Worm (Caenorhabditis elegans) whole organism, midembryonic: ENCODE data around the gene twk-31.

Experiments
- cog-1 ChIP-seq: sonication (generic microtip); optimal IDR thresholded peaks from 2 replicates; lab custom pipeline; 2016; ENCODE audit warnings: missing genetic modification characterization, missing compliant biosample characterization
- klf-2 ChIP-seq: fragments of 200-800 bp; sonication (Bioruptor generic); conservative IDR thresholded peaks from 2 replicates; pipeline ENCODE4 v1.3.6; 2022; ENCODE audit warnings: missing genetic modification reagents, missing genetic modification characterization, missing compliant biosample characterization
- ztf-29 ChIP-seq: fragments of 200-800 bp; sonication (Bioruptor generic); IDR thresholded peaks from 2 replicates; pipeline ENCODE4 v1.3.6; 2022; ENCODE audit warnings: missing genetic modification reagents, missing genetic modification characterization, missing compliant biosample characterization

- TF ChIP-seq cog-1 (no peak), ztf-29 (no peak), klf-2 (GFP tag; lab: Robert Waterston, UW) (no peak)
These were observed 9.1 kb downstream of the twk-31 start for ce11 chrIII:11419551-11419950.
